Worm (Caenorhabditis elegans) whole organism, young adult: Measurements from ENCODE around the gene lin-42.

Experiments used
- aptf-2 ChIP-seq: fragments of 200-800 bp; sonication (Bioruptor generic); conservative IDR thresholded peaks from 2 replicates; pipeline ENCODE4 v1.3.6; 2022; ENCODE audit warnings: missing genetic modification reagents, missing genetic modification characterization, missing compliant biosample characterization
- dox-1 ChIP-seq: fragments of 200-800 bp; sonication (Bioruptor generic); IDR thresholded peaks from 2 replicates; pipeline ENCODE4 v1.3.6; 2022; ENCODE audit warnings: missing genetic modification reagents, missing genetic modification characterization, missing compliant biosample characterization

DNA sequence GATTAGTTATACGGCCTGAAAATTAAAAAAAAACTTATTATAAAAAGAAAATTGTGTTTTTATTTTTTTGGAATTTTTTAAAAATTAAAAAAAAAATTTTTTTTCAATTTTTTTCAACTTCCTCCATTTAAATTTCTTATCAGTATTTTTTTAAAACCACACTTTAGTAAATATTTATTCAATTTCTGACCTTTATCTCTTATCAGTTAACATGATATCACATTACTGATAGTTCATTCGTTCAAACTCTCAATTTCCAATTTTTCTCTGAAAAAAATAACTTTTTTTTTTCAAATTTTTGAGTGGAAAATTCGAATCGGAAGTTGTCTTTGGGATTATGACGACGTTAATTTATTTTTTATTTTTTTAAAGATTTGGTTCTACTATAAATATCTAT is 45.5 kb upstream of the lin-42 start:
- no peak for TF ChIP-seq aptf-2
- TF ChIP-seq dox-1 (GFP tag; lab: Robert Waterston, UW): no peak
